Fruit fly (Drosophila melanogaster): Measurements from ENCODE around the gene Afti.

DNA sequence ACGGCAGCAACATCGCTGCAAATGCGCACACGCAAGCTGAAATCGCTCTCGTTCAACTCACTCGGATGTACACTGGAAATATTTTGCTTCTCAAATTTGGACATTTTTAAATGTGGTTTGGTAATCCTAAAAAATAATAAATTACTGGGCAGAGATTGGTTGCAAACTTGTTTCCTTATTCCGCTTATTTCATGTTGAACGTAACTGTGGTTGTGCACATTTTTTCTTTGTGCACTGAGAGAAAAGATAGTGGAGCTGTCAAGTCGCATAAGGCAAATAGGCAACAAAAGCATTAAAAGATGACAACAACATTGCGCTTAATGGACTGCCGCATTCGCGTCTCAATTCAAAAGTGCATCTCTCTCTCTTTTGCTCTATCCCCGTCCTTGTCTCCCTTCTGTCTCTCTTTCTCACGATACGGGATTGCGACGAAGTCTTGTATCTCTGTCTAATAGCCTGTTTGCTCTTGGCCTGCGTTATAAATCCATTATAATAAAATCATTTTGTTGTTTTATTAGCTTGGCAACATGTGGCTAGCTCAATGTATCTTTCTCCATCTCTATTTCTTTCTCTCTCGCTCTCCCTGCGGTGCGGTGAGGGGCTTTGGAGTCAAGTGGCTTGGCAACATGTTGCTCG is 46.8 kb upstream of the Afti start:
- TF ChIP-seq CG14711 (tag; optimal IDR thresholded peaks at IDR 0.05), result peak; percentile 50
- TF ChIP-seq kay (GFP tag; ENCODE audit: borderline replicate concordance), result peak; percentile 65
- no peak for TF ChIP-seq CG12768 (GFP tag; optimal IDR thresholded peaks at IDR 0.05)

All from whole organism, adult.